Worm (Caenorhabditis elegans) whole organism, L1 larva: Measurements from ENCODE around the gene C34C6.10.

Source experiments
- F16B12.6 ChIP-seq: fragments of 150-350 bp; optimal IDR thresholded peaks from 2 replicates; lab custom pipeline; 2014; ENCODE audit warnings: missing biosample characterization, missing genetic modification characterization
- alr-1 ChIP-seq: fragments of 200-800 bp; sonication (Bioruptor generic); optimal IDR thresholded peaks from 2 replicates; lab custom pipeline; 2018; ENCODE audit warnings: borderline replicate concordance, mild to moderate bottlenecking, missing genetic modification characterization, missing compliant biosample characterization
- blmp-1 ChIP-seq: fragments of 150-350 bp; optimal IDR thresholded peaks from 2 replicates; lab custom pipeline; 2014; ENCODE audit warnings: missing biosample characterization, missing genetic modification characterization
- ceh-63 ChIP-seq: fragments of 200-800 bp; sonication (Bioruptor generic); optimal IDR thresholded peaks from 2 replicates; lab custom pipeline; 2018; ENCODE audit warnings: mild to moderate bottlenecking, missing genetic modification characterization, missing compliant biosample characterization
- ceh-88 ChIP-seq: fragments of 200-800 bp; sonication (Bioruptor generic); IDR thresholded peaks from 2 replicates; pipeline ENCODE4 v1.3.6; 2022; ENCODE audit warnings: missing genetic modification characterization, missing compliant biosample characterization
- ces-1 ChIP-seq: fragments of 150-350 bp; optimal IDR thresholded peaks from 2 replicates; lab custom pipeline; 2014; ENCODE audit warnings: missing biosample characterization, missing genetic modification reagents, missing genetic modification characterization
- dpl-1 ChIP-seq, 3 experiments: fragments of 150-350 bp in 2 of 3; sonication (generic microtip) in 1 of 3; optimal IDR thresholded peaks; 2 replicates each; lab custom pipeline; 2014 to 2017; ENCODE audit warnings: missing biosample characterization in 3 of 3, missing genetic modification characterization in 3 of 3, missing genetic modification reagents in 3 of 3
- efl-1 ChIP-seq, 4 experiments: fragments of 150-350 bp; optimal IDR thresholded peaks in 3 of 4; peaks in 1 of 4; 1 replicate in 1 of 4; 2 replicates in 3 of 4; lab custom pipeline; 2014; ENCODE audit warnings: missing biosample characterization in 2 of 4, missing genetic modification characterization in 2 of 4, missing genetic modification reagents in 2 of 4
- efl-3 ChIP-seq: fragments of 200-800 bp; sonication (Bioruptor generic); optimal IDR thresholded peaks from 2 replicates; lab custom pipeline; 2018; ENCODE audit warnings: mild to moderate bottlenecking, missing genetic modification characterization, missing compliant biosample characterization
- elt-2 ChIP-seq: sonication (generic microtip); optimal IDR thresholded peaks from 2 replicates; lab custom pipeline; 2016; ENCODE audit warnings: missing genetic modification characterization, mild to moderate bottlenecking, inconsistent platforms, missing compliant biosample characterization, missing genetic modification reagents
- elt-3 ChIP-seq, 6 experiments: fragments of 150-350 bp in 1 of 6; sonication (generic microtip); optimal IDR thresholded peaks; 2 replicates each; lab custom pipeline; 2017 to 2018; ENCODE audit warnings: missing biosample characterization in 6 of 6, missing genetic modification characterization in 6 of 6, inconsistent platforms in 1 of 6
- ets-5 ChIP-seq: fragments of 200-800 bp; sonication (Bioruptor generic); IDR thresholded peaks from 2 replicates; pipeline ENCODE4 v1.3.6; 2022; ENCODE audit warnings: missing genetic modification characterization, missing compliant biosample characterization
- fkh-10 ChIP-seq: sonication (generic microtip); optimal IDR thresholded peaks from 2 replicates; lab custom pipeline; 2017; ENCODE audit warnings: missing biosample characterization, missing genetic modification reagents, missing genetic modification characterization
- fkh-8 ChIP-seq: sonication (generic microtip); optimal IDR thresholded peaks from 2 replicates; lab custom pipeline; 2016; ENCODE audit warnings: mild to moderate bottlenecking, missing genetic modification characterization, missing compliant biosample characterization
- fos-1 ChIP-seq: fragments of 150-350 bp; optimal IDR thresholded peaks from 2 replicates; lab custom pipeline; 2014; ENCODE audit warnings: missing biosample characterization, missing genetic modification characterization
- grh-1 ChIP-seq: fragments of 200-800 bp; sonication (Bioruptor generic); IDR thresholded peaks from 2 replicates; pipeline ENCODE4 v1.3.6; 2022; ENCODE audit warnings: missing genetic modification reagents, missing genetic modification characterization, missing compliant biosample characterization
- hlh-17 ChIP-seq: fragments of 200-800 bp; sonication (Bioruptor generic); optimal IDR thresholded peaks from 2 replicates; lab custom pipeline; 2018; ENCODE audit warnings: missing genetic modification characterization, mild to moderate bottlenecking, missing compliant biosample characterization, moderate library complexity, borderline replicate concordance
- hpl-2 ChIP-seq: fragments of 150-350 bp; optimal IDR thresholded peaks from 2 replicates; lab custom pipeline; 2014; ENCODE audit warnings: missing biosample characterization, missing genetic modification reagents, missing genetic modification characterization
- jun-1 ChIP-seq: fragments of 150-350 bp; optimal IDR thresholded peaks from 2 replicates; lab custom pipeline; 2014; ENCODE audit warnings: missing biosample characterization, missing genetic modification reagents, missing genetic modification characterization
- lin-13 ChIP-seq: fragments of 150-350 bp; optimal IDR thresholded peaks from 2 replicates; lab custom pipeline; 2014; ENCODE audit warnings: missing biosample characterization, missing genetic modification reagents, missing genetic modification characterization
- lin-35 ChIP-seq, 2 experiments: fragments of 150-350 bp; optimal IDR thresholded peaks; 2 replicates each; lab custom pipeline; 2014; ENCODE audit warnings: missing biosample characterization in 2 of 2, missing genetic modification characterization in 2 of 2, missing genetic modification reagents in 2 of 2
- lir-3 ChIP-seq: sonication (generic microtip); optimal IDR thresholded peaks from 2 replicates; lab custom pipeline; 2016; ENCODE audit warnings: mild to moderate bottlenecking, missing genetic modification characterization, moderate library complexity, missing compliant biosample characterization; ENCODE audit not compliant: poor library complexity
- lsy-2 ChIP-seq, 2 experiments: fragments of 150-350 bp; optimal IDR thresholded peaks; 2 replicates each; lab custom pipeline; 2014; ENCODE audit warnings: missing biosample characterization in 2 of 2, missing genetic modification characterization in 2 of 2
- mab-9 ChIP-seq: fragments of 200-800 bp; sonication (Bioruptor generic); IDR thresholded peaks from 2 replicates; pipeline ENCODE4 v1.3.6; 2022; ENCODE audit warnings: missing genetic modification reagents, missing genetic modification characterization, missing compliant biosample characterization
- mep-1 ChIP-seq: fragments of 150-350 bp; optimal IDR thresholded peaks from 2 replicates; lab custom pipeline; 2014; ENCODE audit warnings: missing biosample characterization, missing genetic modification characterization
- nhr-11 ChIP-seq: fragments of 150-350 bp; optimal IDR thresholded peaks from 2 replicates; lab custom pipeline; 2014; ENCODE audit warnings: missing biosample characterization, missing genetic modification characterization
- nhr-20 ChIP-seq: sonication (generic microtip); optimal IDR thresholded peaks from 2 replicates; lab custom pipeline; 2016; ENCODE audit warnings: mild to moderate bottlenecking, missing genetic modification characterization, missing compliant biosample characterization
- nhr-237 ChIP-seq: fragments of 150-350 bp; optimal IDR thresholded peaks from 2 replicates; lab custom pipeline; 2014; ENCODE audit warnings: missing biosample characterization, missing genetic modification characterization
- nhr-47 ChIP-seq: sonication (generic microtip); optimal IDR thresholded peaks from 2 replicates; lab custom pipeline; 2016; ENCODE audit warnings: mild to moderate bottlenecking, missing genetic modification characterization, moderate library complexity, missing compliant biosample characterization
- nhr-71 ChIP-seq: sonication (generic microtip); optimal IDR thresholded peaks from 2 replicates; lab custom pipeline; 2016; ENCODE audit warnings: mild to moderate bottlenecking, missing genetic modification characterization, moderate library complexity, missing compliant biosample characterization
- nhr-76 ChIP-seq: sonication (generic microtip); optimal IDR thresholded peaks from 2 replicates; lab custom pipeline; 2017; ENCODE audit warnings: missing biosample characterization, missing genetic modification characterization
- nhr-85 ChIP-seq: sonication (generic microtip); peaks from one replicate; lab custom pipeline; 2016; ENCODE audit warnings: missing genetic modification characterization, inconsistent platforms, missing compliant biosample characterization
- nhr-90 ChIP-seq: sonication (generic microtip); optimal IDR thresholded peaks from 2 replicates; lab custom pipeline; 2016; ENCODE audit warnings: mild to moderate bottlenecking, missing genetic modification characterization, missing compliant biosample characterization; ENCODE audit not compliant: poor library complexity
- pag-3 ChIP-seq: sonication (generic microtip); optimal IDR thresholded peaks from 2 replicates; lab custom pipeline; 2017; ENCODE audit warnings: missing genetic modification characterization, mild to moderate bottlenecking, missing compliant biosample characterization, antibody characterized with exemption, borderline replicate concordance; ENCODE audit not compliant: insufficient read depth
- pqm-1 ChIP-seq: sonication (generic microtip); optimal IDR thresholded peaks from 3 replicates; lab custom pipeline; 2017; ENCODE audit warnings: missing biosample characterization, missing genetic modification characterization
- rnt-1 ChIP-seq: sonication (generic microtip); optimal IDR thresholded peaks from 2 replicates; lab custom pipeline; 2016; ENCODE audit warnings: mild to moderate bottlenecking, missing genetic modification characterization, moderate library complexity, missing compliant biosample characterization
- skn-1 ChIP-seq: fragments of 150-350 bp; optimal IDR thresholded peaks from 2 replicates; lab custom pipeline; 2014; ENCODE audit warnings: missing biosample characterization, missing genetic modification characterization
- sox-4 ChIP-seq: sonication (generic microtip); optimal IDR thresholded peaks from 2 replicates; lab custom pipeline; 2016; ENCODE audit warnings: missing genetic modification characterization, missing compliant biosample characterization
- sup-37 ChIP-seq: fragments of 200-800 bp; sonication (Bioruptor generic); optimal IDR thresholded peaks from 2 replicates; lab custom pipeline; 2018; ENCODE audit warnings: mild to moderate bottlenecking, missing genetic modification characterization, missing compliant biosample characterization
- tlp-1 ChIP-seq: fragments of 150-350 bp; optimal IDR thresholded peaks from 2 replicates; lab custom pipeline; 2014; ENCODE audit warnings: missing biosample characterization, missing genetic modification characterization
- unc-130 ChIP-seq: fragments of 150-350 bp; optimal IDR thresholded peaks from 2 replicates; lab custom pipeline; 2017; ENCODE audit warnings: missing biosample characterization, missing genetic modification characterization, inconsistent platforms
- unc-62 ChIP-seq: fragments of 150-350 bp; optimal IDR thresholded peaks from 2 replicates; lab custom pipeline; 2014; ENCODE audit warnings: missing biosample characterization, missing genetic modification reagents, missing genetic modification characterization
- vab-15 ChIP-seq: sonication (generic microtip); optimal IDR thresholded peaks from 2 replicates; lab custom pipeline; 2017; ENCODE audit warnings: missing genotype, mild to moderate bottlenecking, missing genetic modification characterization, missing compliant biosample characterization
- xbp-1 ChIP-seq: sonication (generic microtip); optimal IDR thresholded peaks from 2 replicates; lab custom pipeline; 2016; ENCODE audit warnings: missing genetic modification characterization, missing compliant biosample characterization
- zip-4 ChIP-seq: fragments of 200-800 bp; sonication (Bioruptor generic); optimal IDR thresholded peaks from 2 replicates; lab custom pipeline; 2018; ENCODE audit warnings: mild to moderate bottlenecking, missing genetic modification characterization, moderate library complexity, missing compliant biosample characterization

Gene C34C6.10

ce11 chrII:8704413-8704874 lies 8.8 kb upstream of the C34C6.10 start, which contains the start of gene prx-5:
Gene prx-5, plus strand, starts transcription at chrII:8704824.
- TF ChIP-seq zip-4, result no peak
- TF ChIP-seq nhr-85 (tag; lab: Kevin White, UChicago), result no peak
- no peak for TF ChIP-seq pag-3 (tag; lab: Kevin White, UChicago)
- TF ChIP-seq hlh-17 (GFP tag; lab: Kevin White, UChicago), result no peak
- TF ChIP-seq xbp-1 (tag; lab: Kevin White, UChicago), result no peak
- TF ChIP-seq blmp-1, result no peak
- TF ChIP-seq nhr-20 (tag; lab: Kevin White, UChicago), result no peak
- TF ChIP-seq ets-5 (GFP tag; lab: Robert Waterston, UW), result no peak
- TF ChIP-seq rnt-1 (tag; lab: Kevin White, UChicago), result no peak
- no peak for TF ChIP-seq nhr-47 (tag; lab: Kevin White, UChicago)
- TF ChIP-seq mab-9 (GFP tag; lab: Robert Waterston, UW), result no peak
- TF ChIP-seq ceh-88, result no peak
- TF ChIP-seq nhr-237, result no peak
- TF ChIP-seq vab-15, result no peak
- peak in 1 of 2 experiments; percentile 7 for TF ChIP-seq lin-35 (GFP tag; optimal IDR thresholded peaks at IDR 0.05; lab: Kevin White, UChicago)
- TF ChIP-seq pqm-1 (tag; lab: Kevin White, UChicago), result no peak
- TF ChIP-seq jun-1 (tag; lab: Kevin White, UChicago), result no peak
- TF ChIP-seq nhr-11 (tag; lab: Kevin White, UChicago), result no peak
- TF ChIP-seq hpl-2 (GFP tag; lab: Kevin White, UChicago), result no peak
- no peak for TF ChIP-seq nhr-71 (tag; lab: Kevin White, UChicago)
- peak in 1 of 6 experiments; percentile 67 for TF ChIP-seq elt-3 (tag; optimal IDR thresholded peaks at IDR 0.05; lab: Kevin White, UChicago)
- TF ChIP-seq elt-2 (tag; lab: Kevin White, UChicago), result peak; percentile 16
- no peak for TF ChIP-seq tlp-1

- no peak for TF ChIP-seq skn-1 (tag; lab: Kevin White, UChicago)
- no peak for TF ChIP-seq ceh-88
- no peak for TF ChIP-seq efl-1 (optimal IDR thresholded peaks at IDR 0.05; lab: Kevin White, UChicago)
- TF ChIP-seq efl-1 (GFP tag; optimal IDR thresholded peaks at IDR 0.05 in 1 of 2; lab: Kevin White, UChicago), result no peak
- no peak for TF ChIP-seq fkh-10 (GFP tag; lab: Kevin White, UChicago)
- TF ChIP-seq fkh-8 (tag; lab: Kevin White, UChicago), result no peak
- no peak for TF ChIP-seq ces-1 (GFP tag; lab: Kevin White, UChicago)
- no peak for TF ChIP-seq ceh-63 (GFP tag; lab: Kevin White, UChicago)
- TF ChIP-seq nhr-90 (tag; lab: Kevin White, UChicago), result no peak
- no peak for TF ChIP-seq sup-37 (GFP tag; lab: Kevin White, UChicago)
- no peak for TF ChIP-seq grh-1 (GFP tag; lab: Robert Waterston, UW)
Measured at ce11 chrII:8703729-8704128, 8.0 kb upstream of the C34C6.10 start, which contains the start of gene ceh-7. Gene ceh-7, minus strand, starts transcription at chrII:8703829.

- TF ChIP-seq nhr-90 (tag; lab: Kevin White, UChicago) (no peak), sox-4 (no peak), F16B12.6 (no peak), alr-1 (tag; lab: Kevin White, UChicago) (no peak), fos-1 (no peak), unc-62 (GFP tag; lab: Kevin White, UChicago) (no peak), lir-3 (tag; lab: Kevin White, UChicago) (no peak), lin-13 (no peak), nhr-237 (no peak), nhr-85 (tag; lab: Kevin White, UChicago) (no peak), lin-35 (GFP tag; optimal IDR thresholded peaks at IDR 0.05; lab: Kevin White, UChicago) (no peak), nhr-76 (no peak), efl-3 (GFP tag; lab: Kevin White, UChicago) (no peak), unc-130 (tag; lab: Kevin White, UChicago) (no peak), mep-1 (tag; lab: Kevin White, UChicago) (no peak), lsy-2 (tag; optimal IDR thresholded peaks at IDR 0.05; lab: Kevin White, UChicago) (no peak), dpl-1 (GFP tag; optimal IDR thresholded peaks at IDR 0.05; lab: Kevin White, UChicago) (no peak)
Measured at ce11 chrII:8701619-8702350, 6.1 kb upstream of the C34C6.10 start, which contains the start of gene sphk-1. Gene sphk-1, minus strand, starts transcription at chrII:8701669.
